Worm (Caenorhabditis elegans): ENCODE results near the gene F53E4.1.

ce11 chrV:15621518-15621917 lies 46.6 kb downstream of the F53E4.1 start, which contains the start of gene C55A1.1:
- TF ChIP-seq Y116A8C.19 (tag; optimal IDR thresholded peaks at IDR 0.05; ENCODE audit: borderline replicate concordance) (no peak), zag-1 (tag; optimal IDR thresholded peaks at IDR 0.05) (no peak), jun-1 (tag; optimal IDR thresholded peaks at IDR 0.05) (no peak), lin-15B (tag; optimal IDR thresholded peaks at IDR 0.05) (no peak), nhr-71 (tag; optimal IDR thresholded peaks at IDR 0.05) (no peak), blmp-1 (tag; optimal IDR thresholded peaks at IDR 0.05) (no peak), ztf-11 (tag; optimal IDR thresholded peaks at IDR 0.05) (no peak), snpc-4 (tag; optimal IDR thresholded peaks at IDR 0.05) (no peak), lin-39 (tag; optimal IDR thresholded peaks at IDR 0.05) (no peak), lin-13 (GFP tag; optimal IDR thresholded peaks at IDR 0.05) (no peak), unc-62 (GFP tag; optimal IDR thresholded peaks at IDR 0.05) (no peak), vab-15 (tag; optimal IDR thresholded peaks at IDR 0.05) (no peak), nhr-11 (tag; optimal IDR thresholded peaks at IDR 0.05) (no peak)

Measured in whole organism, L1 larva.